Worm (Caenorhabditis elegans): ENCODE measurements around the gene F46H5.7.

Gene F46H5.7

ce11 chrX:7283136-7283535 is 40.4 kb upstream of the F46H5.7 start:
- TF ChIP-seq aha-1 (tag) (peak; percentile 96), tag-97 (GFP tag; IDR thresholded peaks at IDR 0.05) (no peak), ceh-62 (tag; optimal IDR thresholded peaks at IDR 0.05) (no peak), T20F7.1 (GFP tag; optimal IDR thresholded peaks at IDR 0.05) (no peak), unc-62 (GFP tag; optimal IDR thresholded peaks at IDR 0.05 in 1 of 2) (peak in 1 of 2 experiments; percentile 8), unc-62 (tag; optimal IDR thresholded peaks at IDR 0.05) (no peak)

DNA sequence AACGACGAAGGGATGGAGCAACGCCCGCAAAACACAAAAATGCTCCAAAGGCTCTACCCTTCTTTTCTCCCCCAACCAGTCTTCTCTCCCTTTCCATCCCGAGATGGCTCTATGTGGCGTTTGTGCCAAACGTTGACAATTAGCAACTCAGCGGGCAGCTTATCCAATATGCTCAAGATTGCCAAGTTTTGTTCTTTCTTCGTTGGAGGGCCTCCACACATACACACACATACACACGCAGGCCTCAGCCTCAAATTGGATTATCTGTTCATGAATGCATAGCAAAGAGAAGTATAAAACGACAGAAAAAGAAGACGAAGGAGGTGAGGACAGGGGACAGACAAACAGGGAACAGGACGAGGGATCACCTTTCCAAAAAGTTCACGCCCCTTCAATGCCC is 38.6 kb upstream of the F46H5.7 start:
- TF ChIP-seq set-16 (GFP tag; IDR thresholded peaks at IDR 0.05) (peak; percentile 36; the same call in 1 of the 2 replicates), nhr-237 (tag; optimal IDR thresholded peaks at IDR 0.05) (no peak)

ce11 chrX:7279671-7280389 is 37.0 kb upstream of the F46H5.7 start, which contains the start of gene unc-10:
Gene unc-10, minus strand, starts transcription at chrX:7280322.
- TF ChIP-seq ces-1 (GFP tag; optimal IDR thresholded peaks at IDR 0.05) (no peak), lir-3 (tag; optimal IDR thresholded peaks at IDR 0.05) (no peak), ceh-28 (tag; optimal IDR thresholded peaks at IDR 0.05) (no peak), cey-2 (tag; optimal IDR thresholded peaks at IDR 0.05; ENCODE audit: borderline replicate concordance, insufficient read depth) (no peak), nhr-6 (tag; optimal IDR thresholded peaks at IDR 0.05) (no peak), hmg-1.1 (GFP tag; IDR thresholded peaks at IDR 0.05) (no peak), mdl-1 (tag; optimal IDR thresholded peaks at IDR 0.05) (no peak), R02D3.7 (tag; optimal IDR thresholded peaks at IDR 0.05) (no peak), ceh-20 (GFP tag; IDR thresholded peaks at IDR 0.05) (no peak), ceh-44 (GFP tag; IDR thresholded peaks at IDR 0.05) (no peak), lim-7 (GFP tag; IDR thresholded peaks at IDR 0.05) (no peak), set-16 (GFP tag; IDR thresholded peaks at IDR 0.05) (peak; percentile 76), F37D6.2 (tag; optimal IDR thresholded peaks at IDR 0.05) (no peak), daf-19 (GFP tag; conservative IDR thresholded peaks at IDR 0.05) (no peak), nhr-41 (GFP tag; IDR thresholded peaks at IDR 0.05) (no peak), aha-1 (tag) (peak; percentile 34), daf-12 (tag; optimal IDR thresholded peaks at IDR 0.05) (no peak), unc-62 (GFP tag; optimal IDR thresholded peaks at IDR 0.05 in 1 of 2) (peak in 1 of 2 experiments; percentile 95), unc-62 (tag; optimal IDR thresholded peaks at IDR 0.05) (no peak), gei-8 (GFP tag; optimal IDR thresholded peaks at IDR 0.05) (no peak), pqm-1 (tag; optimal IDR thresholded peaks at IDR 0.05) (no peak)

ce11 chrX:7278095-7278494 is 35.3 kb upstream of the F46H5.7 start:
- TF ChIP-seq nhr-10 (tag; optimal IDR thresholded peaks at IDR 0.05) = no peak
- peak in 1 of 2 experiments; percentile 95 for TF ChIP-seq unc-62 (GFP tag; optimal IDR thresholded peaks at IDR 0.05 in 1 of 2)
- no peak for TF ChIP-seq unc-62 (tag; optimal IDR thresholded peaks at IDR 0.05)
- no peak for TF ChIP-seq ZK337.2 (GFP tag; IDR thresholded peaks at IDR 0.05)
- TF ChIP-seq gei-8 (GFP tag; optimal IDR thresholded peaks at IDR 0.05) = no peak
- TF ChIP-seq set-16 (GFP tag; IDR thresholded peaks at IDR 0.05) = no peak

DNA sequence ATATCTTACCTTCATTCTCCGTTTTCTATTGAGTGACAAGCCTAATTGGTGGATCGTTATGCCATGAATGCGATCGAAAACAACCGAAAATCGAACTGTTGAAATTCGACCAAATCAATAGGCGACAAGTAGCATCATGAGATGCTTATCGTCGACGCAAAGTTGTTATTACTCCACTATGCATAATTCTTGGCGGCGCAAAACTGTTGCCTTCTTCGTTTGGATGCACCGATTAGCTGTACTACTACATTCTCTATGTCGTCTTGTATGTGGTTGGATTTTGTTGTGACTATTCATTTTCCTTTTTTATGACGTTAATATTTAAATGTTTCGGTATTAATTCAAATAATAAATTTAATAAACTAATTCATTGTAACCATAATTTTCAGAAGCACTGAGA is 29.2 kb upstream of the F46H5.7 start, which contains the start of gene F46H5.11:
Gene F46H5.11 (minus strand): TSS at position 101 of the 400 bp plus-strand sequence.
- TF ChIP-seq spr-1 (tag; optimal IDR thresholded peaks at IDR 0.05) = no peak
- TF ChIP-seq nhr-11 (tag; optimal IDR thresholded peaks at IDR 0.05) = no peak
- no peak for TF ChIP-seq nhr-10 (tag; optimal IDR thresholded peaks at IDR 0.05)

DNA sequence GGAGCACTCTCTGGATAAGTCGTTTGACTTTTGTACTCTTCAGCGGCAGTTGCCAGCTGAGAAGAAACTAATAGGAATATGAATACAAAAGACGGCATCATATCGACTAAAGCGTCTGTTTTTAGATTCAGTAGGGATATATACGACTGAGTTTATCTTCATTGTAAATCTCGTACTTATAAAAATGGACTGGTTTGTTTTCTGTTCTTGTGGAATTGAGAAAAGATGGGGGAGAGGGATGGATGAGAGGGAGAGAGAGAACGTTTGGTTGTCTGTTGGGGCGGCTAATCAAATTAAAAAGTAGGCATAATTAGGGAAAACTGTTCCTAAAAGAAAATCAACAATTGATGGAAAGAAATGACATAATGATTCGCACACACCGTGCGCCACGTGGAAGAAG is 26.6 kb upstream of the F46H5.7 start, which contains the start of gene grd-7:
Gene grd-7 (minus strand): TSS at position 101 of the 400 bp plus-strand sequence.
- TF ChIP-seq spr-1 (tag; optimal IDR thresholded peaks at IDR 0.05) = no peak
- TF ChIP-seq set-16 (GFP tag; IDR thresholded peaks at IDR 0.05) = 0 out of 2 replicates have a peak, but pooled peaks have one; percentile 38
- no peak for TF ChIP-seq dmd-9 (GFP tag; IDR thresholded peaks at IDR 0.05)

Data from whole organism, L4 larva.